Fruit fly (Drosophila melanogaster) whole organism, wandering third instar larva: ENCODE results near the gene Cpr76Bc.

Source experiments
- Abd-B ChIP-seq: fragments of >200 bp; optimal IDR thresholded peaks from 2 replicates; lab custom pipeline; 2017; ENCODE audit warnings: missing biosample characterization, missing genetic modification characterization
- CG32264 ChIP-seq: fragments of 200-800 bp; sonication (Bioruptor generic); optimal IDR thresholded peaks from 2 replicates; lab custom pipeline; 2016; ENCODE audit warnings: missing biosample characterization, missing genetic modification characterization
- Hr78 ChIP-seq: fragments of >200 bp; optimal IDR thresholded peaks from 2 replicates; lab custom pipeline; 2017; ENCODE audit warnings: missing biosample characterization, missing genetic modification characterization
- Mio ChIP-seq: sonication (Bioruptor generic); optimal IDR thresholded peaks from 2 replicates; lab custom pipeline; 2016; ENCODE audit warnings: missing biosample characterization, missing genetic modification characterization
- brk ChIP-seq: fragments of 200-800 bp; sonication (Bioruptor generic); optimal IDR thresholded peaks from 2 replicates; lab custom pipeline; 2016; ENCODE audit warnings: missing biosample characterization, mild to moderate bottlenecking, missing genetic modification characterization
- foxo ChIP-seq, 2 experiments: fragments of 200-800 bp; sonication (Bioruptor generic); optimal IDR thresholded peaks; 2 replicates in 1 of 2; 3 replicates in 1 of 2; lab custom pipeline; 2016 to 2017; ENCODE audit warnings: missing biosample characterization in 2 of 2, missing genetic modification characterization in 2 of 2
- h ChIP-seq: fragments of 200-800 bp; sonication (Bioruptor generic); optimal IDR thresholded peaks from 3 replicates; lab custom pipeline; 2016; ENCODE audit warnings: missing biosample characterization, mild to moderate bottlenecking, missing genetic modification characterization
- psq ChIP-seq: fragments of 200-800 bp; sonication (Bioruptor generic); optimal IDR thresholded peaks from 3 replicates; lab custom pipeline; 2017; ENCODE audit warnings: missing biosample characterization, mild to moderate bottlenecking, missing genetic modification characterization, moderate library complexity

- no peak for TF ChIP-seq psq
- TF ChIP-seq brk (GFP tag; lab: Kevin White, UChicago), result no peak
- TF ChIP-seq Abd-B (GFP tag; lab: Kevin White, UChicago), result no peak
- no peak for TF ChIP-seq Mio (GFP tag; lab: Kevin White, UChicago)
- no peak for TF ChIP-seq foxo (GFP tag; optimal IDR thresholded peaks at IDR 0.05; lab: Kevin White, UChicago)
- TF ChIP-seq Hr78 (GFP tag; lab: Kevin White, UChicago), result no peak
- no peak for TF ChIP-seq h (GFP tag; lab: Kevin White, UChicago)
- no peak for TF ChIP-seq CG32264 (GFP tag; lab: Kevin White, UChicago)
Observed at dm6 chr3L:19560005-19560694, 39.4 kb downstream of the Cpr76Bc start.
